Worm (Caenorhabditis elegans) whole organism, late embryonic: ENCODE results near the gene mab-10.

Experiments used
- ceh-14 ChIP-seq: sonication (generic microtip); optimal IDR thresholded peaks from 2 replicates; lab custom pipeline; 2016; ENCODE audit warnings: missing genotype, missing genetic modification characterization, missing compliant biosample characterization
- fkh-10 ChIP-seq: fragments of 150-350 bp; optimal IDR thresholded peaks from 2 replicates; lab custom pipeline; 2014; ENCODE audit warnings: missing biosample characterization, missing genetic modification reagents, missing genetic modification characterization
- hlh-6 ChIP-seq: sonication (generic microtip); optimal IDR thresholded peaks from 2 replicates; lab custom pipeline; 2016; ENCODE audit warnings: missing genotype, missing genetic modification characterization, missing compliant biosample characterization
- hlh-8 ChIP-seq: sonication (generic microtip); optimal IDR thresholded peaks from 2 replicates; lab custom pipeline; 2016; ENCODE audit warnings: missing genotype, missing genetic modification characterization, missing compliant biosample characterization
- lin-11 ChIP-seq: fragments of 200-800 bp; sonication (Bioruptor generic); optimal IDR thresholded peaks from 2 replicates; lab custom pipeline; 2018; ENCODE audit warnings: mild to moderate bottlenecking, missing genetic modification characterization, missing compliant biosample characterization
- nhr-11 ChIP-seq: fragments of 150-350 bp; optimal IDR thresholded peaks from 2 replicates; lab custom pipeline; 2014; ENCODE audit warnings: missing biosample characterization, missing genetic modification characterization
- pax-1 ChIP-seq: fragments of 150-350 bp; optimal IDR thresholded peaks from 2 replicates; lab custom pipeline; 2014; ENCODE audit warnings: missing biosample characterization, missing genetic modification characterization
- pha-4 ChIP-seq: fragments of 150-350 bp; optimal IDR thresholded peaks from 2 replicates; lab custom pipeline; 2018; ENCODE audit warnings: missing biosample characterization, missing genetic modification reagents, missing genetic modification characterization
- unc-3 ChIP-seq, 2 experiments: fragments of 200-800 bp in 1 of 2; sonication (Bioruptor generic) in 1 of 2; sonication (generic microtip) in 1 of 2; conservative IDR thresholded peaks in 1 of 2; optimal IDR thresholded peaks in 1 of 2; 2 replicates each; pipeline versions ENCODE4 v1.3.6 to Lab custom; 2016 to 2022; ENCODE audit warnings: missing compliant biosample characterization in 2 of 2, missing genetic modification characterization in 2 of 2, missing genetic modification reagents in 1 of 2

DNA sequence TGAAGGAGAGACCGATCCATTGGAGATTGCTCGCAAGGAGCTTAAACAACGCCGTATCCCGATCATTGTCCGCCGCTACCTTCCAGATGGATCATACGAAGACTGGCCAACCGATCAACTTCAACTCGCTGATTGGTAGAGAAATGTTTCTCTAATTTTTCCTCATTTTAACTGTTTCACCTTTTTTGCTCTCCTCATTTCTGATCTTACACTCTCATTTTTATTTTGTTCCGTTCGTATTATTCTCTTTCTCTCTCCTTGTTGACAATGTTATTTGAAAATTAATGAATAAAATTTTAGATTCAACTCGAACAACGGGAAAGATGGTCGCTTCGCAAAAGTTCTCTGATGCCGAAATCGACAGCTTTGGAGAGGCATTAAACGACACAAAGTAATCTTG, 51.8 kb downstream of the mab-10 start, which contains the start of gene dohh-1:
- TF ChIP-seq fkh-10 (GFP tag; lab: Kevin White, UChicago): no peak
- no peak for TF ChIP-seq ceh-14 (tag; lab: Kevin White, UChicago)
- no peak for TF ChIP-seq pha-4 (tag; lab: Kevin White, UChicago)
- TF ChIP-seq nhr-11 (tag; lab: Kevin White, UChicago): no peak
- no peak for TF ChIP-seq lin-11 (tag; lab: Kevin White, UChicago)
- no peak for TF ChIP-seq pax-1 (tag; lab: Kevin White, UChicago)
- no peak for TF ChIP-seq hlh-8 (tag; lab: Kevin White, UChicago)
- no peak for TF ChIP-seq unc-3 (GFP tag; conservative IDR thresholded peaks at IDR 0.05; lab: Robert Waterston, UW)
- TF ChIP-seq unc-3 (tag; optimal IDR thresholded peaks at IDR 0.05; lab: Kevin White, UChicago): no peak
- TF ChIP-seq hlh-6: no peak
